Fruit fly (Drosophila melanogaster): ENCODE data around the gene CG10588.

dm6 chr3L:20918945-20919344 lies 37.8 kb upstream of the CG10588 start:
- no peak for TF ChIP-seq Dif (GFP tag; optimal IDR thresholded peaks at IDR 0.05; ENCODE audit: partially characterized antibody)
- TF ChIP-seq Hnf4 (GFP tag; optimal IDR thresholded peaks at IDR 0.05) = no peak
- TF ChIP-seq Vsx2 (GFP tag; optimal IDR thresholded peaks at IDR 0.05; ENCODE audit: partially characterized antibody) = no peak
- no peak for TF ChIP-seq N (GFP tag; optimal IDR thresholded peaks at IDR 0.05)
- no peak for TF ChIP-seq fru (GFP tag; optimal IDR thresholded peaks at IDR 0.05)
- TF ChIP-seq Hr78 (GFP tag; optimal IDR thresholded peaks at IDR 0.05) = no peak
- no peak for TF ChIP-seq woc (GFP tag; optimal IDR thresholded peaks at IDR 0.05)
- TF ChIP-seq pan (optimal IDR thresholded peaks at IDR 0.05) = no peak
- no peak for TF ChIP-seq usp (GFP tag; optimal IDR thresholded peaks at IDR 0.05)
- no peak for TF ChIP-seq tai (GFP tag; optimal IDR thresholded peaks at IDR 0.05)
- TF ChIP-seq psq (GFP tag; optimal IDR thresholded peaks at IDR 0.05) = no peak
- TF ChIP-seq h (GFP tag; optimal IDR thresholded peaks at IDR 0.05) = no peak
- TF ChIP-seq rgr (GFP tag; optimal IDR thresholded peaks at IDR 0.05) = no peak

Measured in whole organism, wandering third instar larva.